Fruit fly (Drosophila melanogaster): ENCODE measurements around the gene Cpr72Eb.

The Cpr72Eb gene

DNA sequence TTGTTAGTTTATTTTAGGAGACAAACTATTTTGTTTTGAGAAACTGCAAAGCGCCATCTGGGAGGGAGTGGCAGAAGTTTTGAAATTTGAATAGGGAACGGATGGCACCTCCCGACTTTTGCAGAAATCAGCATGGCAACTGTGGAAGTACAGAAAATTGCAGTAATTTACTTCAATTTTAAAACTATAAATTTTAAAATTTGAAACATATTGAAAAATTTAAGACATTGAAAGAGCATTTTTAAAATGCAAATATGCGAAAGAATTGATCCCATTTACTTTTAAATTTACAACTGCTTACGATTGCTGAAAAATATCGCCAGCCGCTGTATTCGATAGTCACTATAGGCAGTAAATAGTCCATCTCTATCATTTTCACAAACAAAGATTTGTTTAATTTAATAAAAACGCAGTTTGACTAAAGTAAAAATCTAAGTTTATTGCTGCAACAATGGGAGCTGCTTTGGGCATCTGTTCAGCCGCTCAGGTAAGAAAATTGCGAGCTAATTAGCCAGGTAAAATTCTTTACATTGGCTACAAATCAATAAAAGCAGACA lies 47.8 kb downstream of the Cpr72Eb start, which contains the start of gene Serinc (continued):
- TF ChIP-seq CG34422 (GFP tag; IDR thresholded peaks at IDR 0.05) (0 out of 3 replicates have a peak, but pooled peaks have one; percentile 14), CG1647 (GFP tag; optimal IDR thresholded peaks at IDR 0.05) (peak; percentile 51), CG12219 (GFP tag; optimal IDR thresholded peaks at IDR 0.05) (no peak), eve (GFP tag; optimal IDR thresholded peaks at IDR 0.05) (no peak), CG10462 (GFP tag; optimal IDR thresholded peaks at IDR 0.05) (no peak), CG8924 (tag; optimal IDR thresholded peaks at IDR 0.05) (peak; percentile 83), CG13287 (GFP tag; IDR thresholded peaks at IDR 0.05; ENCODE audit: partially characterized antibody) (peak; percentile 98), HmgZ (tag; optimal IDR thresholded peaks at IDR 0.05) (peak; percentile 82), CG8765 (GFP tag; IDR thresholded peaks at IDR 0.05) (no peak), CG11247 (GFP tag; IDR thresholded peaks at IDR 0.05) (0 out of 2 replicates have a peak, but pooled peaks have one; percentile 5), CG17359 (tag; optimal IDR thresholded peaks at IDR 0.05) (peak; percentile 55), CG30020 (tag; optimal IDR thresholded peaks at IDR 0.05) (peak; percentile 71), zen (tag; optimal IDR thresholded peaks at IDR 0.05) (peak; percentile 76), dmrt99B (tag; optimal IDR thresholded peaks at IDR 0.05) (no peak), CG4854 (GFP tag; optimal IDR thresholded peaks at IDR 0.05) (peak; percentile 38), jumu (GFP tag; optimal IDR thresholded peaks at IDR 0.05) (peak; percentile 51), prd (optimal IDR thresholded peaks at IDR 0.05) (no peak), prd (GFP tag; IDR thresholded peaks at IDR 0.05) (peak; percentile 59; the same call in 2 of the 3 replicates), hbn (GFP tag; IDR thresholded peaks at IDR 0.05; ENCODE audit: partially characterized antibody) (peak; percentile 98), CG7987 (GFP tag; optimal IDR thresholded peaks at IDR 0.05) (peak; percentile 51), emc (GFP tag; optimal IDR thresholded peaks at IDR 0.05) (peak; percentile 22), CG4820 (GFP tag; optimal IDR thresholded peaks at IDR 0.05) (peak; percentile 63), seq (GFP tag; IDR thresholded peaks at IDR 0.05) (no peak; the same call in 1 of the 2 replicates), Blimp-1 (GFP tag; optimal IDR thresholded peaks at IDR 0.05) (no peak), trem (tag; optimal IDR thresholded peaks at IDR 0.05) (peak; percentile 88), ken (GFP tag; IDR thresholded peaks at IDR 0.05) (no peak), CG17912 (GFP tag; optimal IDR thresholded peaks at IDR 0.05) (peak; percentile 27), CG17802 (tag; optimal IDR thresholded peaks at IDR 0.05) (peak; percentile 68), CG9876 (GFP tag; optimal IDR thresholded peaks at IDR 0.05) (no peak), Med (GFP tag) (peak; percentile 93), YL-1 (GFP tag; optimal IDR thresholded peaks at IDR 0.05) (peak; percentile 81), B-H1 (GFP tag; IDR thresholded peaks at IDR 0.05) (no peak), Kr (GFP tag; optimal IDR thresholded peaks at IDR 0.05) (no peak), CG42726 (GFP tag; IDR thresholded peaks at IDR 0.05; ENCODE audit: partially characterized antibody) (peak; percentile 95), h (optimal IDR thresholded peaks at IDR 0.05) (no peak), HLH4C (GFP tag; IDR thresholded peaks at IDR 0.05; ENCODE audit: partially characterized antibody) (peak; percentile 95), CG14860 (GFP tag; IDR thresholded peaks at IDR 0.05; ENCODE audit: partially characterized antibody) (peak; percentile 97), CG43689 (GFP tag; IDR thresholded peaks at IDR 0.05) (no peak), Atf-2 (GFP tag; optimal IDR thresholded peaks at IDR 0.05) (peak; percentile 53), chif (GFP tag; optimal IDR thresholded peaks at IDR 0.05) (peak; percentile 12 to 41), CG15479 (GFP tag; optimal IDR thresholded peaks at IDR 0.05) (no peak), disco-r (GFP tag; optimal IDR thresholded peaks at IDR 0.05) (no peak), usp (GFP tag; optimal IDR thresholded peaks at IDR 0.05) (no peak), CG17328 (GFP tag; IDR thresholded peaks at IDR 0.05) (no peak), fru (optimal IDR thresholded peaks at IDR 0.05) (no peak), pros (GFP tag; optimal IDR thresholded peaks at IDR 0.05) (no peak), TFAM (GFP tag; optimal IDR thresholded peaks at IDR 0.05) (no peak), Taf1 (GFP tag; IDR thresholded peaks at IDR 0.05) (no peak), caup (GFP tag; optimal IDR thresholded peaks at IDR 0.05; ENCODE audit: severe bottlenecking) (peak; percentile 59), vfl (GFP tag; optimal IDR thresholded peaks at IDR 0.05) (peak; percentile 59), CG2875 (GFP tag; optimal IDR thresholded peaks at IDR 0.05) (peak; percentile 27)
